Worm (Caenorhabditis elegans) whole organism, L3 larva: ENCODE results near the gene F48F5.8.

Experiments used
- R02D3.7 ChIP-seq: fragments of 150-350 bp; optimal IDR thresholded peaks from 2 replicates; lab custom pipeline; 2014; ENCODE audit warnings: missing biosample characterization, missing genetic modification characterization
- ZK546.5 ChIP-seq: sonication (generic microtip); optimal IDR thresholded peaks from 2 replicates; lab custom pipeline; 2017; ENCODE audit warnings: missing biosample characterization, missing genetic modification characterization
- aly-2 ChIP-seq: fragments of 150-350 bp; optimal IDR thresholded peaks from 2 replicates; lab custom pipeline; 2014; ENCODE audit warnings: missing biosample characterization, missing genetic modification characterization
- ama-1 ChIP-seq: fragments of 150-350 bp; optimal IDR thresholded peaks from 2 replicates; lab custom pipeline; 2018
- ceh-16 ChIP-seq: sonication (generic microtip); optimal IDR thresholded peaks from 2 replicates; lab custom pipeline; 2017; ENCODE audit warnings: missing biosample characterization, missing genetic modification characterization
- ceh-28 ChIP-seq: fragments of 150-350 bp; optimal IDR thresholded peaks from 2 replicates; lab custom pipeline; 2014; ENCODE audit warnings: missing biosample characterization, missing genetic modification reagents, missing genetic modification characterization
- ceh-82 ChIP-seq: fragments of 150-350 bp; optimal IDR thresholded peaks from 2 replicates; lab custom pipeline; 2014; ENCODE audit warnings: missing biosample characterization, missing genetic modification characterization
- ceh-9 ChIP-seq: sonication (generic microtip); optimal IDR thresholded peaks from 2 replicates; lab custom pipeline; 2018; ENCODE audit warnings: missing biosample characterization, missing genetic modification characterization
- egl-5 ChIP-seq: fragments of 150-350 bp; optimal IDR thresholded peaks from 2 replicates; lab custom pipeline; 2017; ENCODE audit warnings: missing biosample characterization, missing genetic modification reagents, missing genetic modification characterization, inconsistent platforms
- elt-1 ChIP-seq: fragments of 150-350 bp; optimal IDR thresholded peaks from 2 replicates; lab custom pipeline; 2014; ENCODE audit warnings: missing biosample characterization, missing genetic modification characterization
- fkh-10 ChIP-seq: sonication (generic microtip); optimal IDR thresholded peaks from 2 replicates; lab custom pipeline; 2017; ENCODE audit warnings: missing biosample characterization, missing genetic modification reagents, missing genetic modification characterization
- fos-1 ChIP-seq: fragments of 150-350 bp; optimal IDR thresholded peaks from 2 replicates; lab custom pipeline; 2014; ENCODE audit warnings: missing biosample characterization, missing genetic modification characterization
- hmg-11 ChIP-seq: sonication (generic microtip); optimal IDR thresholded peaks from 2 replicates; lab custom pipeline; 2016; ENCODE audit warnings: missing genetic modification characterization, missing compliant biosample characterization
- lin-39 ChIP-seq: fragments of 150-350 bp; optimal IDR thresholded peaks from 2 replicates; lab custom pipeline; 2018; ENCODE audit warnings: missing biosample characterization, missing genetic modification reagents, missing genetic modification characterization
- lsy-12 ChIP-seq: sonication (generic microtip); optimal IDR thresholded peaks from 2 replicates; lab custom pipeline; 2016; ENCODE audit warnings: mild to moderate bottlenecking, missing genetic modification characterization, missing compliant biosample characterization
- nhr-12 ChIP-seq: fragments of 150-350 bp; optimal IDR thresholded peaks from 2 replicates; lab custom pipeline; 2014; ENCODE audit warnings: missing biosample characterization, missing genetic modification characterization
- nhr-23 ChIP-seq: fragments of 150-350 bp; optimal IDR thresholded peaks from 2 replicates; lab custom pipeline; 2014; ENCODE audit warnings: missing biosample characterization, missing genetic modification reagents, missing genetic modification characterization
- nhr-237 ChIP-seq: fragments of 150-350 bp; optimal IDR thresholded peaks from 2 replicates; lab custom pipeline; 2014; ENCODE audit warnings: missing biosample characterization, missing genetic modification characterization
- nhr-25 ChIP-seq: sonication (generic microtip); optimal IDR thresholded peaks from 2 replicates; lab custom pipeline; 2017; ENCODE audit warnings: missing biosample characterization, missing genetic modification characterization
- nhr-67 ChIP-seq: fragments of 150-350 bp; optimal IDR thresholded peaks from 2 replicates; lab custom pipeline; 2014; ENCODE audit warnings: missing biosample characterization, missing genetic modification characterization
- nhr-77 ChIP-seq: fragments of 150-350 bp; optimal IDR thresholded peaks from 2 replicates; lab custom pipeline; 2014; ENCODE audit warnings: missing biosample characterization, missing genetic modification characterization
- pha-4 ChIP-seq: fragments of 150-350 bp; optimal IDR thresholded peaks from 2 replicates; lab custom pipeline; 2014; ENCODE audit warnings: missing biosample characterization, missing genetic modification reagents, missing genetic modification characterization
- pqm-1 ChIP-seq: fragments of 150-350 bp; optimal IDR thresholded peaks from 2 replicates; lab custom pipeline; 2017; ENCODE audit warnings: missing biosample characterization, missing genetic modification characterization, inconsistent platforms
- skn-1 ChIP-seq: fragments of 150-350 bp; optimal IDR thresholded peaks from 2 replicates; lab custom pipeline; 2014; ENCODE audit warnings: missing biosample characterization, missing genetic modification characterization
- snpc-4 ChIP-seq: fragments of 150-350 bp; optimal IDR thresholded peaks from 2 replicates; lab custom pipeline; 2014; ENCODE audit warnings: missing biosample characterization, missing genetic modification characterization
- unc-62 ChIP-seq: fragments of 150-350 bp; sonication (generic microtip); optimal IDR thresholded peaks from 4 replicates; lab custom pipeline; 2014; ENCODE audit warnings: missing biosample characterization, missing genetic modification reagents, missing genetic modification characterization
- zag-1 ChIP-seq: fragments of 150-350 bp; optimal IDR thresholded peaks from 2 replicates; lab custom pipeline; 2014; ENCODE audit warnings: missing biosample characterization, missing genetic modification characterization
- ztf-11 ChIP-seq: fragments of 150-350 bp; optimal IDR thresholded peaks from 2 replicates; lab custom pipeline; 2014; ENCODE audit warnings: missing biosample characterization, missing genetic modification characterization
- ztf-4 ChIP-seq: fragments of 150-350 bp; optimal IDR thresholded peaks from 2 replicates; lab custom pipeline; 2014; ENCODE audit warnings: missing biosample characterization, missing genetic modification characterization

F48F5.8 gene

DNA sequence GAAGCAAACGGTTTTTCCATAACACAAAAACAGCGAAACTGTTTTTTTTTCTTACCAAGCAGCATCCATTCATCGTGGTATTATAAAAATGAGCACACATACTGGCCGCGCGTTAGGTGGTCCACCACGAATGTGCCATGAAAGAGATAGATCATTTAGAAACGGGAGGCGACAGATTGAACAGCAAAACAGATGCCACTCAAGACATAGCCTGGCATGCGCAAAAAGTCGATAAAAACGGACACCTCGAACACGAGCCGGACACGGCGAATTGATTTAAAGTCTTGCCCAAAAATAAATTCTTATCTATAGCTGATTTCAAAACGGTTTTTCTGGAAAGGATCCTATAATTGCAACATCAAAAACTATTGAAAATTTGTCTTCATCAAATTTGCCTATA is 32.0 kb downstream of the F48F5.8 start:
- TF ChIP-seq snpc-4 (no peak), nhr-237 (tag; lab: Kevin White, UChicago) (no peak), hmg-11 (tag; lab: Kevin White, UChicago) (peak; percentile 39), lin-39 (peak; percentile 14)

DNA sequence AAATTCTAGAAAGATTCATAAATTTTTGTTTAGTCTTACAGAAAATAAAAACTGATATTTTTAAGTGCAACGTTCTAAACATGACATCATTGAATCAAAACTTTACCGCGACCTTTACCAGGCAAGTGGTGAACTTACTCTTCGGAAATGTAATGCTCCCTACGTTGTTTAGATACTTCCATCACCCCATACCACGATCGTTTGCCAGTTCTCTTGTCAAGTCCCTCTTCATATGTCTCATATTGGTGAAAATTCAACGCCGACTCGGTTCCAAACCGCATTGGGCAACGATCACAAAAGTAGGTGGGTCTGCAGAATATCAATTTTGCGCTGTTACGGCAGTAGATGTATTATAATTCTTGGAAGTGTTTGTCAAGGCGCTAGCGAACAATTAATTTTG is 35.7 kb downstream of the F48F5.8 start, which contains the start of gene B0250.18:
Gene B0250.18 (minus strand): TSS at position 101 of the 400 bp plus-strand sequence.
- TF ChIP-seq egl-5, result no peak
- no peak for TF ChIP-seq R02D3.7
- no peak for TF ChIP-seq ama-1 (lab: Kevin White, UChicago)
- TF ChIP-seq ceh-28, result no peak
- no peak for TF ChIP-seq ZK546.5 (tag; lab: Kevin White, UChicago)
- no peak for TF ChIP-seq lin-39
- TF ChIP-seq nhr-67 (tag; lab: Kevin White, UChicago), result no peak

DNA sequence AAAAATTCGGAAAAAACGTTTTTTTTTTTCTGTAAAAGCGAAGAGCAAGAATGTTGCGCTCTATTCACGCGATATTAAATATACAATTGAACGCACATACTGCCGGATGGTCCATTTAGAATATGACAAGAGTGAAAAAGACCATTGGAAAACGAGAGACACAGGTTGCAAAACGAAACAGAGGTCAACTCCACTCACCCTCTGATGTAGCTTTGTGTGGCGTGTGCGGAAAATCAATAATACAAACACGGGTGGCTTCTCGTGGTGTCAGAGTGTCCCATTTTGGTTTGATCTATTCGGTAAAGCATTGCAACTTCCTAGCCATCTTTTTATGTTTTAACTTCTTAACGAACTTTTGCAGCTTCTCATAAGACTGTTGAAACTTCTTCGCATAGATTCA is 39.6 kb downstream of the F48F5.8 start:
- no peak for TF ChIP-seq unc-62

DNA sequence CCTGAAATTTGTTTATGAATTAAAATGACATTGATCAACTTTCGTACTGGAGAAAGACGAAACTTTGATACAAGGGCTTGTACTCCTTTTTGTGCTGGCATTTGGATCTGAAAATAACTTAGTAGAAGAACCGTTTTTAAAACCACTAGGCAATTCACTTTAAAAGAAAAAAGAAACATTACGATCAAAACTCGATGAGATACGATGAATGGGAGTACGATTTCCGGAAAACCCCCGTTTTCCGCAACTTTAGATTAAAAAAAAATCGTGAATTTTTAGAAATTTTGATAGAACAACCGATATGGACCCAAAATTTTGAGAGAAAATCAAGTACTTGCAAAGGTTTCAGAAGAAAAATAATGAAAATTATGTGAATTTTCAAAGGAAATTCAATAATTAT is 45.2 kb downstream of the F48F5.8 start, which contains the start of gene B0250.8:
Gene B0250.8 (minus strand): TSS at position 101 of the 400 bp plus-strand sequence.
- no peak for TF ChIP-seq pqm-1
- no peak for TF ChIP-seq pha-4 (tag; lab: Kevin White, UChicago)
- TF ChIP-seq aly-2 (tag; lab: Kevin White, UChicago), result no peak
- TF ChIP-seq nhr-12 (tag; lab: Kevin White, UChicago), result no peak
- TF ChIP-seq fkh-10, result no peak
- TF ChIP-seq ceh-16 (tag; lab: Kevin White, UChicago), result no peak
- no peak for TF ChIP-seq skn-1 (tag; lab: Kevin White, UChicago)
- no peak for TF ChIP-seq fos-1
- TF ChIP-seq ceh-28, result no peak
- TF ChIP-seq zag-1 (tag; lab: Kevin White, UChicago), result no peak
- no peak for TF ChIP-seq nhr-25
- no peak for TF ChIP-seq ZK546.5 (tag; lab: Kevin White, UChicago)
- TF ChIP-seq ceh-9, result no peak
- no peak for TF ChIP-seq elt-1 (tag; lab: Kevin White, UChicago)
- TF ChIP-seq lsy-12 (tag; lab: Kevin White, UChicago), result no peak
- TF ChIP-seq ztf-4 (tag; lab: Kevin White, UChicago), result no peak
- no peak for TF ChIP-seq ztf-11
- no peak for TF ChIP-seq nhr-23 (tag; lab: Kevin White, UChicago)
- no peak for TF ChIP-seq nhr-77
- TF ChIP-seq ceh-82 (tag; lab: Kevin White, UChicago), result no peak
